Worm (Caenorhabditis elegans) whole organism, L2 larva: ENCODE data around the gene K04G11.1.

Experiments
- C34F6.9 ChIP-seq: fragments of 150-350 bp; optimal IDR thresholded peaks from 2 replicates; lab custom pipeline; 2014; ENCODE audit warnings: missing biosample characterization, missing genetic modification characterization
- F13H6.1 ChIP-seq: sonication (generic microtip); optimal IDR thresholded peaks from 2 replicates; lab custom pipeline; 2016; ENCODE audit warnings: missing genetic modification characterization, missing compliant biosample characterization
- Y55F3AM.14 ChIP-seq: fragments of 200-800 bp; sonication (Bioruptor generic); optimal IDR thresholded peaks from 2 replicates; lab custom pipeline; 2018; ENCODE audit warnings: mild to moderate bottlenecking, missing genetic modification characterization, missing compliant biosample characterization
- ZK546.5 ChIP-seq: sonication (generic microtip); optimal IDR thresholded peaks from 2 replicates; lab custom pipeline; 2017; ENCODE audit warnings: missing biosample characterization, missing genetic modification characterization
- alr-1 ChIP-seq: fragments of 150-350 bp; optimal IDR thresholded peaks from 2 replicates; lab custom pipeline; 2014; ENCODE audit warnings: missing biosample characterization, missing genetic modification characterization
- aly-2 ChIP-seq: fragments of 150-350 bp; optimal IDR thresholded peaks from 2 replicates; lab custom pipeline; 2014; ENCODE audit warnings: missing biosample characterization, missing genetic modification characterization
- ama-1 ChIP-seq: fragments of 150-350 bp; optimal IDR thresholded peaks from 2 replicates; lab custom pipeline; 2018; ENCODE audit warnings: inconsistent platforms
- blmp-1 ChIP-seq: sonication (generic microtip); optimal IDR thresholded peaks from 2 replicates; lab custom pipeline; 2017; ENCODE audit warnings: missing genetic modification characterization, mild to moderate bottlenecking, missing compliant biosample characterization, antibody characterized with exemption, moderate library complexity; ENCODE audit not compliant: insufficient read depth
- ceh-16 ChIP-seq: fragments of 150-350 bp; optimal IDR thresholded peaks from 2 replicates; lab custom pipeline; 2014; ENCODE audit warnings: missing biosample characterization, missing genetic modification characterization
- crh-2 ChIP-seq: sonication (generic microtip); optimal IDR thresholded peaks from 2 replicates; lab custom pipeline; 2017; ENCODE audit warnings: missing biosample characterization, missing genetic modification characterization
- dmd-4 ChIP-seq: sonication (generic microtip); optimal IDR thresholded peaks from 2 replicates; lab custom pipeline; 2017; ENCODE audit warnings: missing biosample characterization, missing genetic modification characterization
- elt-1 ChIP-seq: fragments of 150-350 bp; optimal IDR thresholded peaks from 2 replicates; lab custom pipeline; 2014; ENCODE audit warnings: missing biosample characterization, missing genetic modification characterization
- elt-3 ChIP-seq: sonication (generic microtip); optimal IDR thresholded peaks from 2 replicates; lab custom pipeline; 2017; ENCODE audit warnings: missing biosample characterization, missing genetic modification characterization
- fos-1 ChIP-seq: fragments of 150-350 bp; optimal IDR thresholded peaks from 2 replicates; lab custom pipeline; 2014; ENCODE audit warnings: missing biosample characterization, missing genetic modification characterization
- lin-11 ChIP-seq: fragments of 150-350 bp; sonication (generic microtip); optimal IDR thresholded peaks from 2 replicates; lab custom pipeline; 2014; ENCODE audit warnings: missing biosample characterization, missing genetic modification characterization, inconsistent platforms, mixed read lengths
- lin-13 ChIP-seq: fragments of 150-350 bp; optimal IDR thresholded peaks from 2 replicates; lab custom pipeline; 2014; ENCODE audit warnings: missing biosample characterization, missing genetic modification reagents, missing genetic modification characterization
- lin-39 ChIP-seq: fragments of 150-350 bp; optimal IDR thresholded peaks from 2 replicates; lab custom pipeline; 2014; ENCODE audit warnings: missing biosample characterization, missing genetic modification reagents, missing genetic modification characterization
- lsy-2 ChIP-seq, 2 experiments: fragments of 150-350 bp in 1 of 2; sonication (generic microtip) in 1 of 2; optimal IDR thresholded peaks; 2 replicates each; lab custom pipeline; 2014 to 2017; ENCODE audit warnings: missing biosample characterization in 2 of 2, missing genetic modification characterization in 2 of 2
- mbf-1 ChIP-seq: sonication (generic microtip); optimal IDR thresholded peaks from 2 replicates; lab custom pipeline; 2017; ENCODE audit warnings: missing biosample characterization, missing genetic modification characterization
- mdl-1 ChIP-seq, 2 experiments: fragments of 150-350 bp in 1 of 2; sonication (generic microtip) in 1 of 2; optimal IDR thresholded peaks; 2 replicates each; lab custom pipeline; 2017; ENCODE audit warnings: missing biosample characterization in 2 of 2, missing genetic modification characterization in 2 of 2
- nhr-11 ChIP-seq: fragments of 150-350 bp; optimal IDR thresholded peaks from 2 replicates; lab custom pipeline; 2014; ENCODE audit warnings: missing biosample characterization, missing genetic modification characterization
- nhr-12 ChIP-seq: fragments of 150-350 bp; optimal IDR thresholded peaks from 2 replicates; lab custom pipeline; 2014; ENCODE audit warnings: missing biosample characterization, missing genetic modification characterization
- nhr-129 ChIP-seq: fragments of 150-350 bp; optimal IDR thresholded peaks from 2 replicates; lab custom pipeline; 2014; ENCODE audit warnings: missing biosample characterization, missing genetic modification characterization
- nhr-21 ChIP-seq: fragments of 150-350 bp; optimal IDR thresholded peaks from 2 replicates; lab custom pipeline; 2014; ENCODE audit warnings: missing biosample characterization, missing genetic modification characterization
- nhr-23 ChIP-seq: fragments of 150-350 bp; optimal IDR thresholded peaks from 2 replicates; lab custom pipeline; 2014; ENCODE audit warnings: missing biosample characterization, missing genetic modification reagents, missing genetic modification characterization
- nhr-237 ChIP-seq: fragments of 150-350 bp; optimal IDR thresholded peaks from 2 replicates; lab custom pipeline; 2014; ENCODE audit warnings: missing biosample characterization, missing genetic modification characterization
- nhr-25 ChIP-seq: fragments of 150-350 bp; sonication (generic microtip); optimal IDR thresholded peaks from 3 replicates; lab custom pipeline; 2014; ENCODE audit warnings: missing biosample characterization, missing genetic modification characterization
- nhr-6 ChIP-seq: fragments of 150-350 bp; optimal IDR thresholded peaks from 2 replicates; lab custom pipeline; 2014; ENCODE audit warnings: missing biosample characterization, missing genetic modification characterization
- nhr-77 ChIP-seq: fragments of 150-350 bp; optimal IDR thresholded peaks from 2 replicates; lab custom pipeline; 2014; ENCODE audit warnings: missing biosample characterization, missing genetic modification characterization
- peb-1 ChIP-seq: fragments of 150-350 bp; optimal IDR thresholded peaks from 2 replicates; lab custom pipeline; 2014; ENCODE audit warnings: missing biosample characterization, missing genetic modification characterization
- sem-4 ChIP-seq: fragments of 150-350 bp; optimal IDR thresholded peaks from 2 replicates; lab custom pipeline; 2014; ENCODE audit warnings: missing biosample characterization, missing genetic modification reagents, missing genetic modification characterization
- sma-3 ChIP-seq: sonication (generic microtip); optimal IDR thresholded peaks from 2 replicates; lab custom pipeline; 2016; ENCODE audit warnings: missing genetic modification reagents, missing genetic modification characterization, missing compliant biosample characterization
- sma-9 ChIP-seq, 2 experiments: fragments of 150-350 bp in 1 of 2; sonication (generic microtip) in 1 of 2; optimal IDR thresholded peaks; 2 replicates each; lab custom pipeline; 2014 to 2016; ENCODE audit warnings: missing genetic modification characterization in 2 of 2, mild to moderate bottlenecking in 1 of 2, missing biosample characterization in 1 of 2, missing compliant biosample characterization in 1 of 2, missing genetic modification reagents in 1 of 2, moderate library complexity in 1 of 2
- snpc-4 ChIP-seq: fragments of 150-350 bp; optimal IDR thresholded peaks from 2 replicates; lab custom pipeline; 2014; ENCODE audit warnings: missing biosample characterization, missing genetic modification characterization
- unc-39 ChIP-seq: fragments of 150-350 bp; optimal IDR thresholded peaks from 2 replicates; lab custom pipeline; 2014; ENCODE audit warnings: missing biosample characterization, missing genetic modification characterization
- unc-62 ChIP-seq: fragments of 150-350 bp; optimal IDR thresholded peaks from 2 replicates; lab custom pipeline; 2014; ENCODE audit warnings: missing biosample characterization, missing genetic modification reagents, missing genetic modification characterization
- zag-1 ChIP-seq: fragments of 150-350 bp; optimal IDR thresholded peaks from 2 replicates; lab custom pipeline; 2014; ENCODE audit warnings: missing biosample characterization, missing genetic modification characterization
- ztf-1 ChIP-seq: fragments of 200-800 bp; sonication (Bioruptor generic); conservative IDR thresholded peaks from 2 replicates; pipeline ENCODE4 v1.3.6; 2022; ENCODE audit warnings: missing genetic modification characterization, missing compliant biosample characterization
- ztf-4 ChIP-seq: fragments of 150-350 bp; optimal IDR thresholded peaks from 2 replicates; lab custom pipeline; 2014; ENCODE audit warnings: missing biosample characterization, missing genetic modification characterization

Gene K04G11.1

ce11 chrX:14335220-14335619 lies at the start of gene K04G11.1:
Gene K04G11.1, plus strand, starts transcription at chrX:14335520.
- TF ChIP-seq unc-62 (GFP tag; lab: Kevin White, UChicago), result no peak
- no peak for TF ChIP-seq ztf-4 (tag; lab: Kevin White, UChicago)
- TF ChIP-seq Y55F3AM.14 (GFP tag; lab: Kevin White, UChicago), result no peak
- no peak for TF ChIP-seq alr-1 (tag; lab: Kevin White, UChicago)
- no peak for TF ChIP-seq fos-1 (tag; lab: Kevin White, UChicago)
- TF ChIP-seq aly-2 (tag; lab: Kevin White, UChicago), result no peak
- TF ChIP-seq dmd-4, result no peak
- no peak for TF ChIP-seq unc-39 (tag; lab: Kevin White, UChicago)
- no peak for TF ChIP-seq nhr-77
- TF ChIP-seq mbf-1, result no peak
- TF ChIP-seq crh-2, result no peak
- TF ChIP-seq ZK546.5, result no peak
- no peak for TF ChIP-seq sem-4
- TF ChIP-seq nhr-237, result no peak
- no peak for TF ChIP-seq nhr-11 (tag; lab: Kevin White, UChicago)
- TF ChIP-seq nhr-6 (tag; lab: Kevin White, UChicago), result no peak
- TF ChIP-seq lin-13 (GFP tag; lab: Kevin White, UChicago), result no peak
- no peak for TF ChIP-seq peb-1 (tag; lab: Kevin White, UChicago)

- TF ChIP-seq ztf-4 (tag; lab: Kevin White, UChicago), result no peak
- peak; percentile 50 for TF ChIP-seq nhr-129 (tag; lab: Kevin White, UChicago)
- no peak for TF ChIP-seq nhr-11 (tag; lab: Kevin White, UChicago)
- no peak for TF ChIP-seq aly-2 (tag; lab: Kevin White, UChicago)
- peak; percentile 75 for TF ChIP-seq sma-9 (GFP tag; optimal IDR thresholded peaks at IDR 0.05; lab: Kevin White, UChicago)
- no peak for TF ChIP-seq sma-9 (tag; optimal IDR thresholded peaks at IDR 0.05; lab: Kevin White, UChicago)
- no peak for TF ChIP-seq blmp-1
- no peak for TF ChIP-seq ztf-1
- peak; percentile 30 for TF ChIP-seq C34F6.9 (tag; lab: Kevin White, UChicago)
- no peak for TF ChIP-seq Y55F3AM.14 (GFP tag; lab: Kevin White, UChicago)
- TF ChIP-seq F13H6.1 (tag; lab: Kevin White, UChicago), result peak; percentile 87
- no peak for TF ChIP-seq alr-1 (tag; lab: Kevin White, UChicago)
- TF ChIP-seq zag-1, result no peak
- peak; percentile 22 for TF ChIP-seq crh-2
- TF ChIP-seq elt-1 (tag; lab: Kevin White, UChicago), result no peak
- no peak for TF ChIP-seq ZK546.5
- no peak for TF ChIP-seq nhr-25 (tag; lab: Kevin White, UChicago)
- TF ChIP-seq lsy-2 (tag; optimal IDR thresholded peaks at IDR 0.05; lab: Kevin White, UChicago), result peak in 1 of 2 experiments; percentile 51
- no peak for TF ChIP-seq nhr-12 (tag; lab: Kevin White, UChicago)
- TF ChIP-seq sem-4, result no peak
- TF ChIP-seq peb-1 (tag; lab: Kevin White, UChicago), result no peak
Measured at ce11 chrX:14287888-14288287, 47.4 kb upstream of the K04G11.1 start.

DNA sequence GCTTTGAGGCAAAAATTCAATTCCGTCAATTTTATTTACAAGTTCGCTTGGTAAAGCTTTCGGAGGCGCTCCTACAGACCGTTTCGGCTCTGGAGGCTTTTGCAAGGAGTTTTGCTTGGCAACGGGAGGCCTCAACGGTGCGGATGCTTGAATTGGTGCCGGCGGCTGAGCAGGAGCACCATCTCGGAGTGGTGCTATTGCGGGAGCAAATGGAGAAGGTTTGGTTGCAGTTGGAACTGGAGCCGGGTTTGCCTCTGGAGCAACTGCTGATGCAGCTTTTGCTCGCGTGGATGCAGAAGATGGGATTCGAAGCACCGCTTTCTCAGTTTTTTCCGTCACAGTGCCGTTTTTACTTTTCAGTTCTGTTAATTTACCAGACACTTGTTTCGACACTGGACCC lies 45.3 kb upstream of the K04G11.1 start:
- TF ChIP-seq ztf-1 (no peak), nhr-23 (no peak), lin-39 (tag; lab: Kevin White, UChicago) (no peak), nhr-77 (no peak), mdl-1 (tag; optimal IDR thresholded peaks at IDR 0.05; lab: Kevin White, UChicago) (no peak), elt-3 (tag; lab: Kevin White, UChicago) (no peak), alr-1 (tag; lab: Kevin White, UChicago) (no peak), lsy-2 (tag; optimal IDR thresholded peaks at IDR 0.05; lab: Kevin White, UChicago) (no peak), lin-13 (GFP tag; lab: Kevin White, UChicago) (no peak), nhr-21 (tag; lab: Kevin White, UChicago) (no peak), sma-3 (no peak), nhr-25 (tag; lab: Kevin White, UChicago) (no peak), blmp-1 (no peak), snpc-4 (no peak), peb-1 (tag; lab: Kevin White, UChicago) (no peak), lin-11 (tag; lab: Kevin White, UChicago) (no peak), nhr-11 (tag; lab: Kevin White, UChicago) (no peak), crh-2 (no peak), ama-1 (lab: Kevin White, UChicago) (no peak), ceh-16 (tag; lab: Kevin White, UChicago) (no peak)
